Worm (Caenorhabditis elegans): ENCODE measurements around the gene Y37E11B.6.

- TF ChIP-seq madf-2 (tag; optimal IDR thresholded peaks at IDR 0.05) (no peak), pha-4 (tag; optimal IDR thresholded peaks at IDR 0.05) (no peak), npax-4 (tag; optimal IDR thresholded peaks at IDR 0.05) (no peak), unc-42 (tag; optimal IDR thresholded peaks at IDR 0.05) (no peak), elt-2 (tag; optimal IDR thresholded peaks at IDR 0.05) (no peak)
These were observed 28.5 kb downstream of the Y37E11B.6 start for ce11 chrIV:3570612-3571011.

Data from whole organism, late embryonic.